Worm (Caenorhabditis elegans) whole organism, L1 larva: Measurements from ENCODE around the gene ZK596.3.

ENCODE experiments used
- C04F5.9 ChIP-seq: sonication (generic microtip); optimal IDR thresholded peaks from 2 replicates; lab custom pipeline; 2016; ENCODE audit warnings: missing genetic modification characterization, missing compliant biosample characterization
- F16B12.6 ChIP-seq: fragments of 150-350 bp; optimal IDR thresholded peaks from 2 replicates; lab custom pipeline; 2014; ENCODE audit warnings: missing biosample characterization, missing genetic modification characterization
- Y116A8C.19 ChIP-seq: sonication (generic microtip); optimal IDR thresholded peaks from 2 replicates; lab custom pipeline; 2016; ENCODE audit warnings: missing compliant biosample characterization, missing genetic modification characterization, borderline replicate concordance
- alr-1 ChIP-seq: fragments of 200-800 bp; sonication (Bioruptor generic); optimal IDR thresholded peaks from 2 replicates; lab custom pipeline; 2018; ENCODE audit warnings: borderline replicate concordance, mild to moderate bottlenecking, missing genetic modification characterization, missing compliant biosample characterization
- aly-2 ChIP-seq: fragments of 150-350 bp; optimal IDR thresholded peaks from 2 replicates; lab custom pipeline; 2014; ENCODE audit warnings: missing biosample characterization, missing genetic modification characterization
- ama-1 ChIP-seq: fragments of 150-350 bp; optimal IDR thresholded peaks from 2 replicates; lab custom pipeline; 2014
- ceh-8 ChIP-seq: fragments of 200-800 bp; sonication (Bioruptor generic); optimal IDR thresholded peaks from 2 replicates; lab custom pipeline; 2018; ENCODE audit warnings: mild to moderate bottlenecking, missing genetic modification characterization, moderate library complexity, missing compliant biosample characterization
- ceh-82 ChIP-seq, 3 experiments: fragments of 150-350 bp in 1 of 3; sonication (generic microtip) in 2 of 3; optimal IDR thresholded peaks; 2 replicates each; lab custom pipeline; 2014 to 2017; ENCODE audit warnings: missing biosample characterization in 3 of 3, missing genetic modification characterization in 3 of 3
- ceh-88 ChIP-seq: fragments of 200-800 bp; sonication (Bioruptor generic); IDR thresholded peaks from 2 replicates; pipeline ENCODE4 v1.3.6; 2022; ENCODE audit warnings: missing genetic modification characterization, missing compliant biosample characterization
- ceh-90 ChIP-seq: sonication (generic microtip); optimal IDR thresholded peaks from 2 replicates; lab custom pipeline; 2016; ENCODE audit warnings: missing genetic modification characterization, missing compliant biosample characterization
- efl-1 ChIP-seq, 4 experiments: fragments of 150-350 bp; optimal IDR thresholded peaks in 3 of 4; peaks in 1 of 4; 1 replicate in 1 of 4; 2 replicates in 3 of 4; lab custom pipeline; 2014; ENCODE audit warnings: missing biosample characterization in 2 of 4, missing genetic modification characterization in 2 of 4, missing genetic modification reagents in 2 of 4
- elt-2 ChIP-seq: sonication (generic microtip); optimal IDR thresholded peaks from 2 replicates; lab custom pipeline; 2016; ENCODE audit warnings: missing genetic modification characterization, mild to moderate bottlenecking, inconsistent platforms, missing compliant biosample characterization, missing genetic modification reagents
- elt-3 ChIP-seq, 6 experiments: fragments of 150-350 bp in 1 of 6; sonication (generic microtip); optimal IDR thresholded peaks; 2 replicates each; lab custom pipeline; 2017 to 2018; ENCODE audit warnings: missing biosample characterization in 6 of 6, missing genetic modification characterization in 6 of 6, inconsistent platforms in 1 of 6
- ets-5 ChIP-seq: fragments of 200-800 bp; sonication (Bioruptor generic); IDR thresholded peaks from 2 replicates; pipeline ENCODE4 v1.3.6; 2022; ENCODE audit warnings: missing genetic modification characterization, missing compliant biosample characterization
- fkh-4 ChIP-seq: sonication (generic microtip); optimal IDR thresholded peaks from 2 replicates; lab custom pipeline; 2016; ENCODE audit warnings: missing compliant biosample characterization, missing genetic modification characterization, borderline replicate concordance
- fos-1 ChIP-seq: fragments of 150-350 bp; optimal IDR thresholded peaks from 2 replicates; lab custom pipeline; 2014; ENCODE audit warnings: missing biosample characterization, missing genetic modification characterization
- hlh-17 ChIP-seq: fragments of 200-800 bp; sonication (Bioruptor generic); optimal IDR thresholded peaks from 2 replicates; lab custom pipeline; 2018; ENCODE audit warnings: missing genetic modification characterization, mild to moderate bottlenecking, missing compliant biosample characterization, moderate library complexity, borderline replicate concordance
- hpl-2 ChIP-seq: fragments of 150-350 bp; optimal IDR thresholded peaks from 2 replicates; lab custom pipeline; 2014; ENCODE audit warnings: missing biosample characterization, missing genetic modification reagents, missing genetic modification characterization
- jun-1 ChIP-seq: fragments of 150-350 bp; optimal IDR thresholded peaks from 2 replicates; lab custom pipeline; 2014; ENCODE audit warnings: missing biosample characterization, missing genetic modification reagents, missing genetic modification characterization
- lin-13 ChIP-seq: fragments of 150-350 bp; optimal IDR thresholded peaks from 2 replicates; lab custom pipeline; 2014; ENCODE audit warnings: missing biosample characterization, missing genetic modification reagents, missing genetic modification characterization
- lin-14 ChIP-seq: fragments of 200-800 bp; sonication (Bioruptor generic); optimal IDR thresholded peaks from 2 replicates; lab custom pipeline; 2018; ENCODE audit warnings: mild to moderate bottlenecking, missing genetic modification characterization, moderate library complexity, missing compliant biosample characterization
- lin-35 ChIP-seq, 2 experiments: fragments of 150-350 bp; optimal IDR thresholded peaks; 2 replicates each; lab custom pipeline; 2014; ENCODE audit warnings: missing biosample characterization in 2 of 2, missing genetic modification characterization in 2 of 2, missing genetic modification reagents in 2 of 2
- lin-39 ChIP-seq: fragments of 150-350 bp; optimal IDR thresholded peaks from 2 replicates; lab custom pipeline; 2014; ENCODE audit warnings: missing biosample characterization, missing genetic modification reagents, missing genetic modification characterization
- lsy-2 ChIP-seq, 2 experiments: fragments of 150-350 bp; optimal IDR thresholded peaks; 2 replicates each; lab custom pipeline; 2014; ENCODE audit warnings: missing biosample characterization in 2 of 2, missing genetic modification characterization in 2 of 2
- mab-9 ChIP-seq: fragments of 200-800 bp; sonication (Bioruptor generic); IDR thresholded peaks from 2 replicates; pipeline ENCODE4 v1.3.6; 2022; ENCODE audit warnings: missing genetic modification reagents, missing genetic modification characterization, missing compliant biosample characterization
- mdl-1 ChIP-seq, 2 experiments: fragments of 150-350 bp; optimal IDR thresholded peaks; 2 replicates each; lab custom pipeline; 2014 to 2017; ENCODE audit warnings: missing biosample characterization in 2 of 2, missing genetic modification characterization in 2 of 2, inconsistent platforms in 1 of 2
- nhr-28 ChIP-seq: fragments of 150-350 bp; optimal IDR thresholded peaks from 2 replicates; lab custom pipeline; 2014; ENCODE audit warnings: missing biosample characterization, missing genetic modification characterization
- nhr-47 ChIP-seq: sonication (generic microtip); optimal IDR thresholded peaks from 2 replicates; lab custom pipeline; 2016; ENCODE audit warnings: mild to moderate bottlenecking, missing genetic modification characterization, moderate library complexity, missing compliant biosample characterization
- nhr-77 ChIP-seq: fragments of 150-350 bp; optimal IDR thresholded peaks from 2 replicates; lab custom pipeline; 2014; ENCODE audit warnings: missing biosample characterization, missing genetic modification characterization
- nhr-84 ChIP-seq: sonication (generic microtip); optimal IDR thresholded peaks from 2 replicates; lab custom pipeline; 2017; ENCODE audit warnings: missing biosample characterization, missing genetic modification characterization
- nhr-85 ChIP-seq: sonication (generic microtip); peaks from one replicate; lab custom pipeline; 2016; ENCODE audit warnings: missing genetic modification characterization, inconsistent platforms, missing compliant biosample characterization
- pag-3 ChIP-seq: sonication (generic microtip); optimal IDR thresholded peaks from 2 replicates; lab custom pipeline; 2017; ENCODE audit warnings: missing genetic modification characterization, mild to moderate bottlenecking, missing compliant biosample characterization, antibody characterized with exemption, borderline replicate concordance; ENCODE audit not compliant: insufficient read depth
- rnt-1 ChIP-seq: sonication (generic microtip); optimal IDR thresholded peaks from 2 replicates; lab custom pipeline; 2016; ENCODE audit warnings: mild to moderate bottlenecking, missing genetic modification characterization, moderate library complexity, missing compliant biosample characterization
- snpc-4 ChIP-seq: fragments of 150-350 bp; optimal IDR thresholded peaks from 2 replicates; lab custom pipeline; 2014; ENCODE audit warnings: missing biosample characterization, missing genetic modification characterization
- snu-23 ChIP-seq: sonication (generic microtip); optimal IDR thresholded peaks from 2 replicates; lab custom pipeline; 2016; ENCODE audit warnings: missing genetic modification characterization, missing compliant biosample characterization
- sox-4 ChIP-seq: sonication (generic microtip); optimal IDR thresholded peaks from 2 replicates; lab custom pipeline; 2016; ENCODE audit warnings: missing genetic modification characterization, missing compliant biosample characterization
- sup-37 ChIP-seq: fragments of 200-800 bp; sonication (Bioruptor generic); optimal IDR thresholded peaks from 2 replicates; lab custom pipeline; 2018; ENCODE audit warnings: mild to moderate bottlenecking, missing genetic modification characterization, missing compliant biosample characterization
- tbx-2 ChIP-seq: sonication (generic microtip); optimal IDR thresholded peaks from 2 replicates; lab custom pipeline; 2016; ENCODE audit warnings: missing genetic modification characterization, missing compliant biosample characterization
- unc-30 ChIP-seq: sonication (generic microtip); optimal IDR thresholded peaks from 2 replicates; lab custom pipeline; 2017; ENCODE audit warnings: missing biosample characterization, missing genetic modification characterization
- unc-86 ChIP-seq: sonication (generic microtip); optimal IDR thresholded peaks from 2 replicates; lab custom pipeline; 2016; ENCODE audit warnings: missing genetic modification characterization, missing compliant biosample characterization
- vab-15 ChIP-seq: sonication (generic microtip); optimal IDR thresholded peaks from 2 replicates; lab custom pipeline; 2017; ENCODE audit warnings: missing genotype, mild to moderate bottlenecking, missing genetic modification characterization, missing compliant biosample characterization

The ZK596.3 gene

ce11 chrIV:10870158-10870557 lies 34.0 kb downstream of the ZK596.3 start:
- TF ChIP-seq ceh-90 (tag; lab: Kevin White, UChicago) (no peak), unc-30 (tag; lab: Kevin White, UChicago) (no peak), efl-1 (optimal IDR thresholded peaks at IDR 0.05; lab: Kevin White, UChicago) (no peak), efl-1 (GFP tag; optimal IDR thresholded peaks at IDR 0.05 in 1 of 2; lab: Kevin White, UChicago) (peak in 1 of 2 experiments; percentile 44), lin-14 (GFP tag; lab: Kevin White, UChicago) (peak; percentile 54)
- TF ChIP-seq, all 84 proteins: peak for 2

- TF ChIP-seq Y116A8C.19 (tag; lab: Kevin White, UChicago) (no peak), mab-9 (GFP tag; lab: Robert Waterston, UW) (no peak), nhr-77 (tag; lab: Kevin White, UChicago) (no peak), tbx-2 (tag; lab: Kevin White, UChicago) (no peak), alr-1 (tag; lab: Kevin White, UChicago) (no peak), mdl-1 (tag; optimal IDR thresholded peaks at IDR 0.05; lab: Kevin White, UChicago) (no peak), nhr-28 (tag; lab: Kevin White, UChicago) (no peak), lin-35 (GFP tag; optimal IDR thresholded peaks at IDR 0.05; lab: Kevin White, UChicago) (no peak), fkh-4 (tag; lab: Kevin White, UChicago) (no peak), ama-1 (no peak), jun-1 (tag; lab: Kevin White, UChicago) (no peak), lin-13 (GFP tag; lab: Kevin White, UChicago) (no peak), fos-1 (tag; lab: Kevin White, UChicago) (no peak), unc-86 (tag; lab: Kevin White, UChicago) (no peak), elt-2 (tag; lab: Kevin White, UChicago) (no peak), ceh-82 (tag; optimal IDR thresholded peaks at IDR 0.05; lab: Kevin White, UChicago) (no peak), lin-14 (GFP tag; lab: Kevin White, UChicago) (no peak), snu-23 (GFP tag; lab: Kevin White, UChicago) (no peak), nhr-84 (tag; lab: Kevin White, UChicago) (no peak)
- TF ChIP-seq, all 84 proteins: peak for 0
Measured at ce11 chrIV:10869642-10870041, 34.5 kb downstream of the ZK596.3 start.

ce11 chrIV:10868629-10869251 lies 35.4 kb downstream of the ZK596.3 start, which contains the start of gene F13E9.11:
F13E9.11 (minus strand) TSS chrIV:10869135.
- TF ChIP-seq ceh-8 (GFP tag; lab: Kevin White, UChicago) (no peak), lin-14 (GFP tag; lab: Kevin White, UChicago) (peak; percentile 74), vab-15 (tag; lab: Kevin White, UChicago) (no peak), nhr-85 (no peak), nhr-47 (tag; lab: Kevin White, UChicago) (peak; percentile 2), hlh-17 (GFP tag; lab: Kevin White, UChicago) (no peak), rnt-1 (tag; lab: Kevin White, UChicago) (peak; percentile 4), ceh-82 (tag; optimal IDR thresholded peaks at IDR 0.05; lab: Kevin White, UChicago) (peak in 1 of 3 experiments; percentile 43), tbx-2 (tag; lab: Kevin White, UChicago) (peak; percentile 15)

- TF ChIP-seq efl-1 (optimal IDR thresholded peaks at IDR 0.05; lab: Kevin White, UChicago) (no peak), efl-1 (GFP tag; optimal IDR thresholded peaks at IDR 0.05 in 1 of 2; lab: Kevin White, UChicago) (peak in 1 of 2 experiments; percentile 59), pag-3 (no peak)
Measured at ce11 chrIV:10867370-10868146, 36.6 kb downstream of the ZK596.3 start.

ce11 chrIV:10864031-10864430 lies 40.2 kb downstream of the ZK596.3 start, which contains the start of gene nish-1:
nish-1 (plus strand) TSS chrIV:10864331.
- TF ChIP-seq mab-9 (GFP tag; lab: Robert Waterston, UW) (no peak), sox-4 (tag; lab: Kevin White, UChicago) (no peak), ets-5 (GFP tag; lab: Robert Waterston, UW) (no peak), sup-37 (GFP tag; lab: Kevin White, UChicago) (no peak), pag-3 (no peak), lsy-2 (tag; optimal IDR thresholded peaks at IDR 0.05; lab: Kevin White, UChicago) (no peak), ceh-88 (GFP tag; lab: Robert Waterston, UW) (no peak), snpc-4 (tag; lab: Kevin White, UChicago) (no peak), elt-3 (tag; optimal IDR thresholded peaks at IDR 0.05; lab: Kevin White, UChicago) (no peak), C04F5.9 (tag; lab: Kevin White, UChicago) (no peak), hpl-2 (GFP tag; lab: Kevin White, UChicago) (no peak), aly-2 (no peak), lin-39 (tag; lab: Kevin White, UChicago) (no peak), nhr-84 (tag; lab: Kevin White, UChicago) (no peak), ceh-8 (GFP tag; lab: Kevin White, UChicago) (no peak), F16B12.6 (tag; lab: Kevin White, UChicago) (no peak)
